Worm (Caenorhabditis elegans) whole organism, midembryonic: ENCODE measurements around the gene F22B5.5.

Source experiments
- T22C8.4 ChIP-seq: fragments of 200-800 bp; sonication (Bioruptor generic); IDR thresholded peaks from 2 replicates; pipeline ENCODE4 v1.3.6; 2022; ENCODE audit warnings: missing genetic modification characterization, missing compliant biosample characterization
- cog-1 ChIP-seq: sonication (generic microtip); optimal IDR thresholded peaks from 2 replicates; lab custom pipeline; 2016; ENCODE audit warnings: missing genetic modification characterization, missing compliant biosample characterization
- flt-1 ChIP-seq: fragments of 200-800 bp; sonication (Bioruptor generic); IDR thresholded peaks from 2 replicates; pipeline ENCODE4 v1.3.6; 2022; ENCODE audit warnings: missing genetic modification characterization, missing compliant biosample characterization
- klf-2 ChIP-seq: fragments of 200-800 bp; sonication (Bioruptor generic); conservative IDR thresholded peaks from 2 replicates; pipeline ENCODE4 v1.3.6; 2022; ENCODE audit warnings: missing genetic modification reagents, missing genetic modification characterization, missing compliant biosample characterization
- med-1 ChIP-seq: sonication (generic microtip); optimal IDR thresholded peaks from 2 replicates; lab custom pipeline; 2017; ENCODE audit warnings: missing genetic modification characterization, mild to moderate bottlenecking, missing compliant biosample characterization, antibody characterized with exemption, missing genetic modification reagents; ENCODE audit not compliant: insufficient read depth
- ref-1 ChIP-seq: fragments of 200-800 bp; sonication (Bioruptor generic); conservative IDR thresholded peaks from 2 replicates; pipeline ENCODE4 v1.3.6; 2022; ENCODE audit warnings: missing genetic modification reagents, missing genetic modification characterization, missing compliant biosample characterization
- tab-1 ChIP-seq: fragments of 200-800 bp; sonication (Bioruptor generic); IDR thresholded peaks from 2 replicates; pipeline ENCODE4 v1.3.6; 2022; ENCODE audit warnings: missing genetic modification characterization, missing compliant biosample characterization
- ztf-23 ChIP-seq: fragments of 200-800 bp; sonication (Bioruptor generic); IDR thresholded peaks from 2 replicates; pipeline ENCODE4 v1.3.6; 2022; ENCODE audit warnings: missing genetic modification reagents, missing genetic modification characterization, missing compliant biosample characterization
- ztf-29 ChIP-seq: fragments of 200-800 bp; sonication (Bioruptor generic); IDR thresholded peaks from 2 replicates; pipeline ENCODE4 v1.3.6; 2022; ENCODE audit warnings: missing genetic modification reagents, missing genetic modification characterization, missing compliant biosample characterization

F22B5.5 gene

DNA sequence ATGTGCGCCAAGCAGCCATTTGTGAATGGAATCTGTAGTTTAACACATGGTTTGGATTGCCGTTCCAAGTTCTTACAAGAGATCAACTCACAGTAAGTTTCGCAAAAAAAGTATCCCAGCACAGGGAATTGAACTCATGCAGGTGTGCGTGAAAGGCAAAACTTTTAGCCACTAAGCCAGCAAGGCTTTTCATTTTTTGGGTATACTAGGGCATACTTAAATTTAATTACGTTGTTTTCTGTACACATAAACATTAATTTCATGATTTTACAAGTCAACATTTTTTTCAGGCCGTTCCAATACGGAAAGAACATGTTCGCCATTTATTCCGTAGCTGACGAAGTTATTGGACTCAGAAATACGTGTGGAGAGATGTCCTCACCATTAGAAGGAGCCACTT is 12.9 kb downstream of the F22B5.5 start:
- no peak for TF ChIP-seq ztf-23 (GFP tag; lab: Robert Waterston, UW)
- no peak for TF ChIP-seq T22C8.4 (GFP tag; lab: Robert Waterston, UW)
- no peak for TF ChIP-seq ztf-29
- no peak for TF ChIP-seq tab-1

DNA sequence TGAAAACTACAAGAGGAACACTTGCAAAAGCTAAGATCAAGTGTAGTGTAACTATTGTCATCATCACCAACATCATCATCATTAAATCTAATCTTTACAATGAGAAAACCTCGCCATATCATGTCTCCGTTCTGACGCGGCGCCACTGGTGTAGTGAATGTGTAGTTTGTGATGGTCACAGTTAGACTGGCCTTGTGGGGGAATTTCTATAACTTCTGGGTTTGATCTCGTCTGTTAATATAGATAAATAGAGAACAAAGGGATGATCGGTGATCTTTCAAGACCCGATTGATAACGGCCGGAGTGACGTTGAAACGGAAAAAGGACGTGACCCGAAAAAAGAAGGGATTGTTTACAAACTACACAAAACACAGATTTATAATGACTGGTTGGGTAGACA is 13.6 kb downstream of the F22B5.5 start:
- TF ChIP-seq klf-2 (GFP tag; lab: Robert Waterston, UW) (no peak), med-1 (GFP tag; lab: Kevin White, UChicago) (no peak), tab-1 (no peak), ref-1 (GFP tag; lab: Robert Waterston, UW) (no peak), T22C8.4 (GFP tag; lab: Robert Waterston, UW) (no peak), flt-1 (GFP tag; lab: Robert Waterston, UW) (no peak), ztf-23 (GFP tag; lab: Robert Waterston, UW) (no peak), cog-1 (tag; lab: Kevin White, UChicago) (no peak), ztf-29 (no peak)

- TF ChIP-seq ref-1 (GFP tag; lab: Robert Waterston, UW) (no peak), cog-1 (tag; lab: Kevin White, UChicago) (no peak), flt-1 (GFP tag; lab: Robert Waterston, UW) (no peak), klf-2 (GFP tag; lab: Robert Waterston, UW) (no peak), ztf-29 (no peak), ztf-23 (GFP tag; lab: Robert Waterston, UW) (no peak), T22C8.4 (GFP tag; lab: Robert Waterston, UW) (no peak), med-1 (GFP tag; lab: Kevin White, UChicago) (no peak), tab-1 (no peak)
These were observed 14.3 kb downstream of the F22B5.5 start for ce11 chrII:8440097-8440496.

ce11 chrII:8438791-8439287 is 15.6 kb downstream of the F22B5.5 start, which contains the start of gene lips-10:
Gene lips-10, plus strand, starts transcription at chrII:8439168.
- TF ChIP-seq flt-1 (GFP tag; lab: Robert Waterston, UW), result no peak
- TF ChIP-seq ztf-29, result no peak
- no peak for TF ChIP-seq T22C8.4 (GFP tag; lab: Robert Waterston, UW)
- no peak for TF ChIP-seq klf-2 (GFP tag; lab: Robert Waterston, UW)
- TF ChIP-seq ztf-23 (GFP tag; lab: Robert Waterston, UW), result no peak
- no peak for TF ChIP-seq tab-1
- no peak for TF ChIP-seq cog-1 (tag; lab: Kevin White, UChicago)
- TF ChIP-seq ref-1 (GFP tag; lab: Robert Waterston, UW), result no peak
- TF ChIP-seq med-1 (GFP tag; lab: Kevin White, UChicago), result no peak

DNA sequence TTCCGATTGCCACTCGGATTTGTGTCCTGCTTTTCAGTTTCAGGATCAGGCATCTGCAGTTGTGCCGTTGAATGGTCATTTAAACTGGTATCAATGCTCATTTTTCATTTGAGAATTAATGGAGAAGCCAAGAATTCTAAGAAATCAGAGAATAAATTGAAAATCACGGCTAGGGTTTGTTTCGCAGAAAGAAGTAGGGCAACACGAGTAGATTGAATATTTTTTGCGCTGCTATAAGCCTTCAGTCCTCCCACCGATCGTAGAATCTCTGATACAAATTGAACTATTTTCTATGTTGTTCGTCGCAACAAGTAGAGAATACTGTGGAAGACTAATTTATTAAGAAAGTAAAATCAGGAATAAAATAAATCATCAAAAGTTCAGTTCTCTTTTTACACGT is 17.4 kb downstream of the F22B5.5 start, which contains the start of gene acp-3:
Gene acp-3 (minus strand): TSS at position 101 of the 400 bp plus-strand sequence.
- TF ChIP-seq ref-1 (GFP tag; lab: Robert Waterston, UW), result no peak
- TF ChIP-seq med-1 (GFP tag; lab: Kevin White, UChicago), result no peak
- no peak for TF ChIP-seq klf-2 (GFP tag; lab: Robert Waterston, UW)
- no peak for TF ChIP-seq T22C8.4 (GFP tag; lab: Robert Waterston, UW)
- no peak for TF ChIP-seq ztf-29
- TF ChIP-seq cog-1 (tag; lab: Kevin White, UChicago), result no peak
- no peak for TF ChIP-seq tab-1
- TF ChIP-seq ztf-23 (GFP tag; lab: Robert Waterston, UW), result no peak
- TF ChIP-seq flt-1 (GFP tag; lab: Robert Waterston, UW), result no peak

DNA sequence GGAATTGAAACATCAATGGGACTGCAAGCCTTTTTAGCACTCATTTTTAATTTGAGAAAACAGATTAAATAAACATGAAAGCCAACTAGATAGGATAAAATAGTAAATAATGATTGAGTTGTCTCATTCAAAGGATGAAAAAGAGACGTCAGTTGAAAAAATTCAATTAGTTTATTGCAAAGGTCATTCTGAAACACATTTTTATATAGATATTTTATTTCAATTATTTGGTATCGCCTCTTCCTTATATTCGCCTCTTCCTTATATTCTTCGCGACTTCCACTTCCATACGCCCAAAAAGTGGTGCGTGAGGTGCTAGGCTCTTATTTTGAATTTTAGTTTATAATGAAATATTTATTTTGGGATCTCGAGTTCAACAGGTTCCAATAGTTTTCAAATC is 19.4 kb downstream of the F22B5.5 start, which contains the start of gene acp-4:
Gene acp-4 (minus strand): TSS at position 101 of the 400 bp plus-strand sequence.
- TF ChIP-seq med-1 (GFP tag; lab: Kevin White, UChicago) (no peak), ztf-23 (GFP tag; lab: Robert Waterston, UW) (no peak), flt-1 (GFP tag; lab: Robert Waterston, UW) (no peak), T22C8.4 (GFP tag; lab: Robert Waterston, UW) (no peak), cog-1 (tag; lab: Kevin White, UChicago) (no peak), klf-2 (GFP tag; lab: Robert Waterston, UW) (no peak), tab-1 (no peak), ref-1 (GFP tag; lab: Robert Waterston, UW) (no peak), ztf-29 (no peak)

- TF ChIP-seq cog-1 (tag; lab: Kevin White, UChicago), result no peak
- TF ChIP-seq flt-1 (GFP tag; lab: Robert Waterston, UW), result no peak
- TF ChIP-seq klf-2 (GFP tag; lab: Robert Waterston, UW), result no peak
- TF ChIP-seq ref-1 (GFP tag; lab: Robert Waterston, UW), result no peak
- TF ChIP-seq med-1 (GFP tag; lab: Kevin White, UChicago), result no peak
- TF ChIP-seq tab-1, result no peak
- no peak for TF ChIP-seq T22C8.4 (GFP tag; lab: Robert Waterston, UW)
- TF ChIP-seq ztf-29, result no peak
- no peak for TF ChIP-seq ztf-23 (GFP tag; lab: Robert Waterston, UW)
These were observed 22.5 kb downstream of the F22B5.5 start, which contains the start of gene acp-2 for ce11 chrII:8431954-8432353. Gene acp-2, minus strand, starts transcription at chrII:8432054.

DNA sequence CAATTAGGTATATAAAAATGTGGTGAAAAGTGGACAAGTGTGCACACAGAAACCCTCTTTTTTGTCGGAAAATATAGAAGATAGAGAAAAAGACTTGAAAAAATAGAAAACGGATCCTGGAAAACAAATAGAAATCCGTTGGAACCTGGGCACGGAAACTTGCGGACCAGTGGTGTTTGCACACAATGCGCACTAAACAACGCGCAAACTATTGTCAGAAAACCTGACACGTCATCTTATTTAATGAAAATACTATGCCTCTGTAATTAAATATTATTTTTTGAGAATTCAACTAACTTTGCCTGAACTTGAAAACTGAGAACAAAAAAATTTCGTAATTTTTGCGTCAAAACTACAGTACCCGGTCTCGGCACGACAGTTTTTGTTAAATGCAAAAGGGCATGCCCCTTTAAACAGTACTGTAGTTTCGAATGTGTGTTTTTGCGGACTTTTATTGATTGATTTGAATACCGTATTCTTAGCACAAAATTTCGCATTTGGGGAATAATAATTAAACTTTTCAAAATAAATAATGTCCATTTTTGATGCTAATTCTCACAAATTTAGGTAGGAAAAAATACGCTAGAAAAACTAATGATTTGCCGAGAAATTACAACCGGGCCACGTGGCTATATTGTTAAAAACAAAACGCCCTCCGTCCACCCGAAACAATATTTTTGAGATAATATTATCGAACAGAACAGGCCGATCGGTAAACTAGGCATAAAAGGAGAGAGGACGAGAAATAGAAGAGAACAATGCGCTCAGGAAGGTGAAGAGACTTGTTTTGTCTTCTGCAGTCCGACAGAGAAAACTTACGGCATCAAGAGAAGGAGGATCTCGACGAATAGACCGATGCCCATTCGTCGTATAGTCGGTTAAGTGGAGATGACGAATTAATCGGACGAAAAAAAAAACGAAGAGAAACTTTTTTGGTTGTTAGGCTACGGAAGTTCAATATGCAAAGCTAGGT is 25.2 kb downstream of the F22B5.5 start:
- TF ChIP-seq tab-1, result no peak
- TF ChIP-seq med-1 (GFP tag; lab: Kevin White, UChicago), result no peak
- TF ChIP-seq ref-1 (GFP tag; lab: Robert Waterston, UW), result no peak
- no peak for TF ChIP-seq cog-1 (tag; lab: Kevin White, UChicago)
- TF ChIP-seq ztf-29, result no peak
- TF ChIP-seq flt-1 (GFP tag; lab: Robert Waterston, UW), result no peak
- TF ChIP-seq ztf-23 (GFP tag; lab: Robert Waterston, UW), result no peak
- TF ChIP-seq T22C8.4 (GFP tag; lab: Robert Waterston, UW), result no peak
- TF ChIP-seq klf-2 (GFP tag; lab: Robert Waterston, UW), result no peak

ce11 chrII:8428758-8428946 is 25.8 kb downstream of the F22B5.5 start, which contains the start of gene F14E5.2:
Gene F14E5.2, minus strand, starts transcription at chrII:8428858.
- TF ChIP-seq cog-1 (tag; lab: Kevin White, UChicago), result no peak
- TF ChIP-seq med-1 (GFP tag; lab: Kevin White, UChicago), result no peak
- no peak for TF ChIP-seq flt-1 (GFP tag; lab: Robert Waterston, UW)
- no peak for TF ChIP-seq tab-1
- TF ChIP-seq klf-2 (GFP tag; lab: Robert Waterston, UW), result no peak
- no peak for TF ChIP-seq ref-1 (GFP tag; lab: Robert Waterston, UW)
- TF ChIP-seq ztf-29, result no peak
- TF ChIP-seq T22C8.4 (GFP tag; lab: Robert Waterston, UW), result no peak
- TF ChIP-seq ztf-23 (GFP tag; lab: Robert Waterston, UW), result no peak
